Worm (Caenorhabditis elegans): Measurements from ENCODE around the gene his-2.

Gene his-2

ce11 chrV:16036166-16036565 is 5.9 kb downstream of the his-2 start, which contains the start of gene T10C6.10:
Gene T10C6.10, plus strand, starts transcription at chrV:16036413.
- TF ChIP-seq ceh-36 (tag; optimal IDR thresholded peaks at IDR 0.05) (no peak), ceh-13 (GFP tag; optimal IDR thresholded peaks at IDR 0.05) (no peak), scrt-1 (GFP tag; IDR thresholded peaks at IDR 0.05) (no peak), aly-1 (tag; optimal IDR thresholded peaks at IDR 0.05) (no peak), flt-1 (GFP tag; IDR thresholded peaks at IDR 0.05) (no peak)

ce11 chrV:16033491-16033890 is 8.6 kb downstream of the his-2 start:
- TF ChIP-seq hmg-4 (GFP tag; optimal IDR thresholded peaks at IDR 0.05): no peak
- no peak for TF ChIP-seq ceh-36 (tag; optimal IDR thresholded peaks at IDR 0.05)
- TF ChIP-seq ama-1 (optimal IDR thresholded peaks at IDR 0.05): no peak
- TF ChIP-seq tbx-11 (GFP tag; IDR thresholded peaks at IDR 0.05): no peak
- TF ChIP-seq scrt-1 (GFP tag; IDR thresholded peaks at IDR 0.05): no peak
- TF ChIP-seq ets-7 (tag; optimal IDR thresholded peaks at IDR 0.05): no peak
- no peak for TF ChIP-seq hnd-1 (tag; optimal IDR thresholded peaks at IDR 0.05)
- TF ChIP-seq flt-1 (GFP tag; IDR thresholded peaks at IDR 0.05): no peak
- TF ChIP-seq tbx-37 (GFP tag; conservative IDR thresholded peaks at IDR 0.05): no peak
- TF ChIP-seq ceh-13 (GFP tag; optimal IDR thresholded peaks at IDR 0.05): no peak
- no peak for TF ChIP-seq tra-4 (tag; optimal IDR thresholded peaks at IDR 0.05)
- no peak for TF ChIP-seq B0310.2 (tag; optimal IDR thresholded peaks at IDR 0.05)
- TF ChIP-seq hmbx-1 (tag; optimal IDR thresholded peaks at IDR 0.05): no peak
- TF ChIP-seq pes-1 (GFP tag; IDR thresholded peaks at IDR 0.05): no peak

ce11 chrV:16032761-16033160 is 9.3 kb downstream of the his-2 start, which contains the start of gene T10C6.16:
Gene T10C6.16, minus strand, starts transcription at chrV:16033005.
- TF ChIP-seq hmg-4 (GFP tag; optimal IDR thresholded peaks at IDR 0.05) (no peak), ama-1 (optimal IDR thresholded peaks at IDR 0.05) (no peak), tbx-11 (GFP tag; IDR thresholded peaks at IDR 0.05) (no peak), ceh-13 (GFP tag; optimal IDR thresholded peaks at IDR 0.05) (no peak), scrt-1 (GFP tag; IDR thresholded peaks at IDR 0.05) (no peak), flt-1 (GFP tag; IDR thresholded peaks at IDR 0.05) (no peak), hmbx-1 (tag; optimal IDR thresholded peaks at IDR 0.05) (no peak), ets-7 (tag; optimal IDR thresholded peaks at IDR 0.05) (no peak)

ce11 chrV:16031571-16031970 is 10.5 kb downstream of the his-2 start, which contains the start of gene T10C6.7:
Gene T10C6.7, minus strand, starts transcription at chrV:16031713.
- no peak for TF ChIP-seq ama-1 (optimal IDR thresholded peaks at IDR 0.05)

ce11 chrV:16029237-16029636 is 12.8 kb downstream of the his-2 start:
- TF ChIP-seq ceh-13 (GFP tag; optimal IDR thresholded peaks at IDR 0.05) (no peak), tra-4 (tag; optimal IDR thresholded peaks at IDR 0.05) (no peak)

- TF ChIP-seq tbx-11 (GFP tag; IDR thresholded peaks at IDR 0.05) (no peak), ets-7 (tag; optimal IDR thresholded peaks at IDR 0.05) (no peak), scrt-1 (GFP tag; IDR thresholded peaks at IDR 0.05) (no peak), hmbx-1 (tag; optimal IDR thresholded peaks at IDR 0.05) (no peak), hnd-1 (tag; optimal IDR thresholded peaks at IDR 0.05) (no peak), tra-4 (tag; optimal IDR thresholded peaks at IDR 0.05) (no peak), aly-1 (tag; optimal IDR thresholded peaks at IDR 0.05) (no peak), flt-1 (GFP tag; IDR thresholded peaks at IDR 0.05) (no peak), ama-1 (optimal IDR thresholded peaks at IDR 0.05) (no peak), tbx-37 (GFP tag; conservative IDR thresholded peaks at IDR 0.05) (no peak), ceh-13 (GFP tag; optimal IDR thresholded peaks at IDR 0.05) (no peak), pes-1 (GFP tag; IDR thresholded peaks at IDR 0.05) (no peak), hmg-4 (GFP tag; optimal IDR thresholded peaks at IDR 0.05) (no peak), ceh-36 (tag; optimal IDR thresholded peaks at IDR 0.05) (no peak)
These were observed 17.2 kb downstream of the his-2 start for ce11 chrV:16024917-16025316.

ce11 chrV:16024300-16024699 is 17.8 kb downstream of the his-2 start, which contains the start of gene T10C6.6:
Gene T10C6.6, plus strand, starts transcription at chrV:16024326.
- TF ChIP-seq hmbx-1 (tag; optimal IDR thresholded peaks at IDR 0.05) (no peak), ceh-13 (GFP tag; optimal IDR thresholded peaks at IDR 0.05) (no peak), tbx-37 (GFP tag; conservative IDR thresholded peaks at IDR 0.05) (no peak), scrt-1 (GFP tag; IDR thresholded peaks at IDR 0.05) (no peak), pes-1 (GFP tag; IDR thresholded peaks at IDR 0.05) (no peak)

ce11 chrV:16023559-16023958 is 18.5 kb downstream of the his-2 start:
- TF ChIP-seq pes-1 (GFP tag; IDR thresholded peaks at IDR 0.05) (no peak), F13C5.2 (tag; optimal IDR thresholded peaks at IDR 0.05) (no peak), tbx-11 (GFP tag; IDR thresholded peaks at IDR 0.05) (no peak), scrt-1 (GFP tag; IDR thresholded peaks at IDR 0.05) (no peak), hmg-4 (GFP tag; optimal IDR thresholded peaks at IDR 0.05) (no peak), tbx-37 (GFP tag; conservative IDR thresholded peaks at IDR 0.05) (no peak), flt-1 (GFP tag; IDR thresholded peaks at IDR 0.05) (no peak), hnd-1 (tag; optimal IDR thresholded peaks at IDR 0.05) (no peak), ceh-36 (tag; optimal IDR thresholded peaks at IDR 0.05) (no peak), tra-4 (tag; optimal IDR thresholded peaks at IDR 0.05) (no peak), ama-1 (optimal IDR thresholded peaks at IDR 0.05) (no peak), aly-1 (tag; optimal IDR thresholded peaks at IDR 0.05) (no peak), hmbx-1 (tag; optimal IDR thresholded peaks at IDR 0.05) (no peak), B0310.2 (tag; optimal IDR thresholded peaks at IDR 0.05) (no peak), ceh-13 (GFP tag; optimal IDR thresholded peaks at IDR 0.05) (no peak), sea-1 (GFP tag; conservative IDR thresholded peaks at IDR 0.05) (no peak), ets-7 (tag; optimal IDR thresholded peaks at IDR 0.05) (no peak)

ce11 chrV:16023051-16023450 is 19.0 kb downstream of the his-2 start, which contains the start of gene cwc-15:
Gene cwc-15, plus strand, starts transcription at chrV:16023351.
- TF ChIP-seq ceh-13 (GFP tag; optimal IDR thresholded peaks at IDR 0.05) (no peak), tbx-37 (GFP tag; conservative IDR thresholded peaks at IDR 0.05) (no peak), tbx-11 (GFP tag; IDR thresholded peaks at IDR 0.05) (no peak), sea-1 (GFP tag; conservative IDR thresholded peaks at IDR 0.05) (no peak), ceh-36 (tag; optimal IDR thresholded peaks at IDR 0.05) (no peak), F13C5.2 (tag; optimal IDR thresholded peaks at IDR 0.05) (no peak), hnd-1 (tag; optimal IDR thresholded peaks at IDR 0.05) (no peak), flt-1 (GFP tag; IDR thresholded peaks at IDR 0.05) (no peak), ets-7 (tag; optimal IDR thresholded peaks at IDR 0.05) (no peak), scrt-1 (GFP tag; IDR thresholded peaks at IDR 0.05) (no peak), tra-4 (tag; optimal IDR thresholded peaks at IDR 0.05) (no peak), pes-1 (GFP tag; IDR thresholded peaks at IDR 0.05) (no peak), hmbx-1 (tag; optimal IDR thresholded peaks at IDR 0.05) (no peak), ama-1 (optimal IDR thresholded peaks at IDR 0.05) (no peak), B0310.2 (tag; optimal IDR thresholded peaks at IDR 0.05) (no peak), hmg-4 (GFP tag; optimal IDR thresholded peaks at IDR 0.05) (no peak), aly-1 (tag; optimal IDR thresholded peaks at IDR 0.05) (no peak)

Data from whole organism, early embryonic.